Fruit fly (Drosophila melanogaster): Measurements from ENCODE around the gene CG5274.

CG5274 gene

dm6 chr3L:20395257-20395909, 32.1 kb downstream of the CG5274 start (continued):
- TF ChIP-seq CG12236 (GFP tag; optimal IDR thresholded peaks at IDR 0.05) (no peak), CG3407 (GFP tag; optimal IDR thresholded peaks at IDR 0.05) (no peak), crol (GFP tag; IDR thresholded peaks at IDR 0.05) (no peak), Sox100B (GFP tag; optimal IDR thresholded peaks at IDR 0.05) (peak; percentile 13), run (tag; optimal IDR thresholded peaks at IDR 0.05) (no peak), CG30431 (GFP tag; optimal IDR thresholded peaks at IDR 0.05) (no peak), CG15514 (GFP tag; optimal IDR thresholded peaks at IDR 0.05) (peak; percentile 38), pum (GFP tag; optimal IDR thresholded peaks at IDR 0.05) (no peak), CG1603 (tag; optimal IDR thresholded peaks at IDR 0.05) (no peak), Usf (GFP tag; optimal IDR thresholded peaks at IDR 0.05) (peak; percentile 1), row (GFP tag; IDR thresholded peaks at IDR 0.05) (peak; percentile 78), CG15696 (tag; optimal IDR thresholded peaks at IDR 0.05) (no peak), Rfx (GFP tag; IDR thresholded peaks at IDR 0.05) (peak; percentile 75), CG1529 (GFP tag; optimal IDR thresholded peaks at IDR 0.05) (no peak), sima (GFP tag; optimal IDR thresholded peaks at IDR 0.05) (no peak), CG14014 (GFP tag; IDR thresholded peaks at IDR 0.05) (no peak), ftz-f1 (GFP tag; optimal IDR thresholded peaks at IDR 0.05) (peak; percentile 55), NFAT (GFP tag; IDR thresholded peaks at IDR 0.05) (peak; percentile 29), Rx (GFP tag; IDR thresholded peaks at IDR 0.05) (no peak), H2.0 (GFP tag; IDR thresholded peaks at IDR 0.05) (no peak), D (optimal IDR thresholded peaks at IDR 0.05) (no peak), D (GFP tag; optimal IDR thresholded peaks at IDR 0.05) (no peak), Sin3A (optimal IDR thresholded peaks at IDR 0.05) (no peak), Oli (tag; optimal IDR thresholded peaks at IDR 0.05) (peak; percentile 48), Ptx1 (GFP tag; IDR thresholded peaks at IDR 0.05) (peak; percentile 49), corto (GFP tag; optimal IDR thresholded peaks at IDR 0.05) (no peak), CG10366 (GFP tag; IDR thresholded peaks at IDR 0.05) (peak; percentile 31; the same call in 1 of the 2 replicates), repo (GFP tag; optimal IDR thresholded peaks at IDR 0.05) (no peak), pfk (GFP tag; optimal IDR thresholded peaks at IDR 0.05) (peak; percentile 58), mirr (GFP tag; optimal IDR thresholded peaks at IDR 0.05) (peak; percentile 63), tin (GFP tag; optimal IDR thresholded peaks at IDR 0.05) (no peak), grn (GFP tag; optimal IDR thresholded peaks at IDR 0.05) (peak; percentile 72), CG17912 (GFP tag; optimal IDR thresholded peaks at IDR 0.05) (no peak), CG15073 (GFP tag; optimal IDR thresholded peaks at IDR 0.05) (peak; percentile 40), slou (GFP tag; optimal IDR thresholded peaks at IDR 0.05) (no peak), mld (GFP tag; IDR thresholded peaks at IDR 0.05; ENCODE audit: partially characterized antibody) (no peak), p53 (GFP tag; optimal IDR thresholded peaks at IDR 0.05) (no peak), klu (GFP tag; IDR thresholded peaks at IDR 0.05) (no peak), CHES-1-like (GFP tag; optimal IDR thresholded peaks at IDR 0.05) (no peak), ewg (GFP tag; optimal IDR thresholded peaks at IDR 0.05) (no peak), usp (GFP tag; optimal IDR thresholded peaks at IDR 0.05) (no peak), knrl (GFP tag; IDR thresholded peaks at IDR 0.05; ENCODE audit: partially characterized antibody) (no peak), sna (GFP tag; IDR thresholded peaks at IDR 0.05; ENCODE audit: partially characterized antibody) (no peak), CG10431 (GFP tag; optimal IDR thresholded peaks at IDR 0.05) (peak; percentile 63), h (optimal IDR thresholded peaks at IDR 0.05) (no peak), CG13296 (GFP tag; optimal IDR thresholded peaks at IDR 0.05) (peak; percentile 44), CG3995 (GFP tag; optimal IDR thresholded peaks at IDR 0.05) (peak; percentile 95), insv (GFP tag; optimal IDR thresholded peaks at IDR 0.05) (no peak), Hmr (GFP tag; optimal IDR thresholded peaks at IDR 0.05) (peak; percentile 79), dati (GFP tag; IDR thresholded peaks at IDR 0.05) (no peak), CG17612 (GFP tag; IDR thresholded peaks at IDR 0.05) (no peak), ase (GFP tag; IDR thresholded peaks at IDR 0.05) (no peak)

All from whole organism, embryonic.